Fruit fly (Drosophila melanogaster) whole organism, embryonic: ENCODE data around the gene Ldh.
A peak's percentile ranks its signal among the peaks of the same experiment; 100 is the strongest.

ENCODE experiments used
- B-H2 ChIP-seq: fragments of 200-800 bp; sonication (Bioruptor generic); optimal IDR thresholded peaks from 2 replicates; lab custom pipeline; 2018; ENCODE audit warnings: missing biosample characterization, mild to moderate bottlenecking, missing genetic modification characterization
- BtbVII ChIP-seq: fragments of 200-800 bp; sonication (Bioruptor generic); optimal IDR thresholded peaks from 3 replicates; lab custom pipeline; 2017; ENCODE audit warnings: missing biosample characterization, mild to moderate bottlenecking, missing genetic modification characterization
- CG11723 ChIP-seq: fragments of 200-800 bp; sonication (Bioruptor generic); optimal IDR thresholded peaks from 2 replicates; lab custom pipeline; 2017; ENCODE audit warnings: missing biosample characterization, mild to moderate bottlenecking, missing genetic modification characterization
- CG12155 ChIP-seq: fragments of 200-800 bp; sonication (Bioruptor generic); optimal IDR thresholded peaks from 3 replicates; lab custom pipeline; 2016; ENCODE audit warnings: missing biosample characterization, missing genetic modification characterization
- CG12219 ChIP-seq: fragments of 200-800 bp; sonication (Bioruptor generic); optimal IDR thresholded peaks from 3 replicates; lab custom pipeline; 2018; ENCODE audit warnings: missing biosample characterization, mild to moderate bottlenecking, missing genetic modification characterization
- CG13296 ChIP-seq: fragments of 200-800 bp; sonication (Bioruptor generic); optimal IDR thresholded peaks from 3 replicates; lab custom pipeline; 2018; ENCODE audit warnings: missing biosample characterization, mild to moderate bottlenecking, missing genetic modification characterization
- CG13424 ChIP-seq: fragments of 200-800 bp; sonication (Bioruptor generic); optimal IDR thresholded peaks from 2 replicates; lab custom pipeline; 2019; ENCODE audit warnings: missing biosample characterization, mild to moderate bottlenecking, missing genetic modification characterization, moderate library complexity
- CG14710 ChIP-seq: fragments of 200-800 bp; sonication (Bioruptor generic); optimal IDR thresholded peaks from 3 replicates; lab custom pipeline; 2019; ENCODE audit warnings: missing biosample characterization, mild to moderate bottlenecking, missing genetic modification characterization, moderate library complexity
- CG17359 ChIP-seq: fragments of 200-800 bp; sonication (Bioruptor generic); optimal IDR thresholded peaks from 3 replicates; lab custom pipeline; 2018; ENCODE audit warnings: missing biosample characterization, mild to moderate bottlenecking, missing genetic modification characterization, moderate library complexity
- CG17385 ChIP-seq: fragments of 200-800 bp; sonication (Bioruptor generic); optimal IDR thresholded peaks from 3 replicates; lab custom pipeline; 2018; ENCODE audit warnings: missing biosample characterization, mild to moderate bottlenecking, missing genetic modification characterization
- CG17912 ChIP-seq: fragments of 200-800 bp; sonication (Bioruptor generic); optimal IDR thresholded peaks from 2 replicates; lab custom pipeline; 2018; ENCODE audit warnings: missing biosample characterization, mild to moderate bottlenecking, missing genetic modification characterization
- CG2875 ChIP-seq: fragments of 200-800 bp; sonication (Bioruptor generic); optimal IDR thresholded peaks from 2 replicates; lab custom pipeline; 2017; ENCODE audit warnings: missing biosample characterization, mild to moderate bottlenecking, missing genetic modification characterization, missing genetic modification reagents
- CG32767 ChIP-seq: fragments of 200-800 bp; sonication (Bioruptor generic); IDR thresholded peaks from 2 replicates; pipeline ENCODE4 v1.3.6; 2022; ENCODE audit warnings: missing biosample characterization, missing genetic modification characterization
- CG34224 ChIP-seq: fragments of 200-800 bp; sonication (Bioruptor generic); IDR thresholded peaks from 3 replicates; pipeline ENCODE4 v1.3.6; 2022; ENCODE audit warnings: missing biosample characterization, missing genetic modification characterization; ENCODE audit not compliant: partially characterized antibody
- CG5180 ChIP-seq: fragments of 200-800 bp; sonication (Bioruptor generic); optimal IDR thresholded peaks from 3 replicates; lab custom pipeline; 2017; ENCODE audit warnings: missing biosample characterization, missing genetic modification characterization, mild to moderate bottlenecking, moderate library complexity, missing genetic modification reagents
- CG6654 ChIP-seq: fragments of 200-800 bp; sonication (Bioruptor generic); optimal IDR thresholded peaks from 2 replicates; lab custom pipeline; 2017; ENCODE audit warnings: missing biosample characterization, mild to moderate bottlenecking, missing genetic modification characterization
- CG7745 ChIP-seq: fragments of 200-800 bp; sonication (Bioruptor generic); optimal IDR thresholded peaks from 2 replicates; lab custom pipeline; 2018; ENCODE audit warnings: missing biosample characterization, mild to moderate bottlenecking, missing genetic modification characterization, moderate library complexity
- Deaf1 ChIP-seq: fragments of 200-800 bp; optimal IDR thresholded peaks from 3 replicates; lab custom pipeline; 2019; ENCODE audit warnings: missing biosample characterization, mild to moderate bottlenecking, missing genetic modification characterization, moderate library complexity
- E2f2 ChIP-seq: fragments of 200-800 bp; sonication (Bioruptor generic); IDR thresholded peaks from 2 replicates; pipeline ENCODE4 v1.3.6; 2022; ENCODE audit warnings: missing biosample characterization, missing genetic modification characterization
- Eip74EF ChIP-seq, 2 experiments: fragments of 200-800 bp in 1 of 2; fragments of >200 bp in 1 of 2; sonication (Bioruptor generic) in 1 of 2; optimal IDR thresholded peaks; 2 replicates each; lab custom pipeline; 2017 to 2019; ENCODE audit warnings: missing biosample characterization in 2 of 2, missing genetic modification characterization in 2 of 2, mild to moderate bottlenecking in 1 of 2, moderate library complexity in 1 of 2
- Med ChIP-seq: fragments of 200-800 bp; sonication (Bioruptor generic); peaks from one replicate; lab custom pipeline; 2016; ENCODE audit warnings: missing biosample characterization, missing genetic modification characterization, mild to moderate bottlenecking, inconsistent platforms, moderate library complexity
- Opbp ChIP-seq: fragments of 200-800 bp; sonication (Bioruptor generic); IDR thresholded peaks from 3 replicates; pipeline ENCODE4 v1.3.6; 2022; ENCODE audit warnings: missing biosample characterization, missing genetic modification characterization; ENCODE audit not compliant: partially characterized antibody
- PHDP ChIP-seq: fragments of 200-800 bp; sonication (Bioruptor generic); optimal IDR thresholded peaks from 3 replicates; lab custom pipeline; 2018; ENCODE audit warnings: missing biosample characterization, mild to moderate bottlenecking, missing genetic modification characterization, moderate library complexity
- Sry-β ChIP-seq: fragments of 200-800 bp; sonication (Bioruptor generic); optimal IDR thresholded peaks from 2 replicates; lab custom pipeline; 2018; ENCODE audit warnings: missing biosample characterization, mild to moderate bottlenecking, missing genetic modification characterization, moderate library complexity
- Trl ChIP-seq, 3 experiments: fragments of >200 bp in 2 of 3; fragments of 200-800 bp in 1 of 3; sonication (Bioruptor generic) in 1 of 3; optimal IDR thresholded peaks; 2 replicates in 1 of 3; 3 replicates in 2 of 3; lab custom pipeline; 2016 to 2017; ENCODE audit warnings: missing biosample characterization in 1 of 3, missing genetic modification characterization in 1 of 3
- Xbp1 ChIP-seq: fragments of 200-800 bp; sonication (Bioruptor generic); optimal IDR thresholded peaks from 3 replicates; lab custom pipeline; 2016; ENCODE audit warnings: missing biosample characterization, mild to moderate bottlenecking, missing genetic modification characterization
- ase ChIP-seq: fragments of 200-800 bp; sonication (Bioruptor generic); IDR thresholded peaks from 3 replicates; pipeline ENCODE4 v1.3.6; 2022; ENCODE audit warnings: missing biosample characterization, missing genetic modification characterization
- caup ChIP-seq: fragments of 200-800 bp; sonication (Bioruptor generic); optimal IDR thresholded peaks from 3 replicates; lab custom pipeline; 2017; ENCODE audit warnings: missing biosample characterization, mild to moderate bottlenecking, missing genetic modification characterization, moderate library complexity; ENCODE audit not compliant: severe bottlenecking
- cg ChIP-seq: fragments of 200-800 bp; sonication (Bioruptor generic); optimal IDR thresholded peaks from 3 replicates; lab custom pipeline; 2019; ENCODE audit warnings: missing biosample characterization, mild to moderate bottlenecking, missing genetic modification characterization, moderate library complexity
- fd102C ChIP-seq: fragments of 200-800 bp; sonication (Bioruptor generic); optimal IDR thresholded peaks from 2 replicates; lab custom pipeline; 2018; ENCODE audit warnings: missing biosample characterization, mild to moderate bottlenecking, missing genetic modification characterization, moderate library complexity
- gce ChIP-seq: fragments of 200-800 bp; sonication (Bioruptor generic); IDR thresholded peaks from 3 replicates; pipeline ENCODE4 v1.3.6; 2022; ENCODE audit warnings: missing biosample characterization, missing genetic modification characterization
- hkb ChIP-seq, 2 experiments: fragments of 200-800 bp in 1 of 2; fragments of >200 bp in 1 of 2; sonication (Bioruptor generic) in 1 of 2; IDR thresholded peaks in 1 of 2; optimal IDR thresholded peaks in 1 of 2; 2 replicates each; pipeline versions ENCODE4 v1.3.6 to Lab custom; 2017 to 2022; ENCODE audit warnings: missing biosample characterization in 1 of 2, missing genetic modification characterization in 1 of 2
- insv ChIP-seq, 2 experiments: fragments of 200-800 bp; sonication (Bioruptor generic); optimal IDR thresholded peaks; 3 replicates each; lab custom pipeline; 2016 to 2018; ENCODE audit warnings: missing biosample characterization in 2 of 2, missing genetic modification characterization in 2 of 2
- kah ChIP-seq: fragments of 200-800 bp; sonication (Bioruptor generic); optimal IDR thresholded peaks from 2 replicates; lab custom pipeline; 2018; ENCODE audit warnings: missing biosample characterization, mild to moderate bottlenecking, missing genetic modification characterization
- kni ChIP-seq: fragments of 200-800 bp; sonication (Bioruptor generic); optimal IDR thresholded peaks from 3 replicates; lab custom pipeline; 2017; ENCODE audit warnings: mild to moderate bottlenecking, missing biosample characterization, missing genetic modification reagents, missing genetic modification characterization
- lab ChIP-seq: fragments of 200-800 bp; sonication (Bioruptor generic); optimal IDR thresholded peaks from 3 replicates; lab custom pipeline; 2017; ENCODE audit warnings: missing biosample characterization, missing genetic modification characterization, mild to moderate bottlenecking, moderate library complexity, missing genetic modification reagents
- onecut ChIP-seq: fragments of 200-800 bp; sonication (Bioruptor generic); IDR thresholded peaks from 2 replicates; pipeline ENCODE4 v1.3.6; 2022; ENCODE audit warnings: missing biosample characterization, missing genetic modification characterization
- org-1 ChIP-seq: fragments of 200-800 bp; sonication (Bioruptor generic); optimal IDR thresholded peaks from 2 replicates; lab custom pipeline; 2017; ENCODE audit warnings: missing biosample characterization, missing genetic modification characterization
- pfk ChIP-seq: fragments of 200-800 bp; sonication (Bioruptor generic); optimal IDR thresholded peaks from 2 replicates; lab custom pipeline; 2018; ENCODE audit warnings: missing biosample characterization, mild to moderate bottlenecking, missing genetic modification characterization, moderate library complexity
- sens ChIP-seq: fragments of 200-800 bp; sonication (Bioruptor generic); peaks from one replicate; lab custom pipeline; 2016; ENCODE audit warnings: missing biosample characterization, missing genetic modification characterization
- slou ChIP-seq: fragments of 200-800 bp; sonication (Bioruptor generic); optimal IDR thresholded peaks from 3 replicates; lab custom pipeline; 2016; ENCODE audit warnings: missing biosample characterization, missing genetic modification characterization
- sqz ChIP-seq: fragments of 200-800 bp; sonication (Bioruptor generic); optimal IDR thresholded peaks from 3 replicates; lab custom pipeline; 2018; ENCODE audit warnings: missing biosample characterization, mild to moderate bottlenecking, missing genetic modification characterization
- stwl ChIP-seq: fragments of 200-800 bp; sonication (Bioruptor generic); optimal IDR thresholded peaks from 3 replicates; lab custom pipeline; 2018; ENCODE audit warnings: missing biosample characterization, mild to moderate bottlenecking, missing genetic modification characterization, moderate library complexity
- twi ChIP-seq: fragments of 200-800 bp; optimal IDR thresholded peaks from 2 replicates; lab custom pipeline; 2019; ENCODE audit warnings: missing biosample characterization, mild to moderate bottlenecking, missing genetic modification characterization, moderate library complexity
- unpg ChIP-seq: fragments of 200-800 bp; sonication (Bioruptor generic); optimal IDR thresholded peaks from 3 replicates; lab custom pipeline; 2018; ENCODE audit warnings: missing biosample characterization, mild to moderate bottlenecking, missing genetic modification characterization, moderate library complexity
- zen2 ChIP-seq: fragments of 200-800 bp; sonication (Bioruptor generic); IDR thresholded peaks from 3 replicates; pipeline ENCODE4 v1.3.6; 2022; ENCODE audit warnings: missing biosample characterization, missing genetic modification characterization; ENCODE audit not compliant: partially characterized antibody

Ldh gene

DNA sequence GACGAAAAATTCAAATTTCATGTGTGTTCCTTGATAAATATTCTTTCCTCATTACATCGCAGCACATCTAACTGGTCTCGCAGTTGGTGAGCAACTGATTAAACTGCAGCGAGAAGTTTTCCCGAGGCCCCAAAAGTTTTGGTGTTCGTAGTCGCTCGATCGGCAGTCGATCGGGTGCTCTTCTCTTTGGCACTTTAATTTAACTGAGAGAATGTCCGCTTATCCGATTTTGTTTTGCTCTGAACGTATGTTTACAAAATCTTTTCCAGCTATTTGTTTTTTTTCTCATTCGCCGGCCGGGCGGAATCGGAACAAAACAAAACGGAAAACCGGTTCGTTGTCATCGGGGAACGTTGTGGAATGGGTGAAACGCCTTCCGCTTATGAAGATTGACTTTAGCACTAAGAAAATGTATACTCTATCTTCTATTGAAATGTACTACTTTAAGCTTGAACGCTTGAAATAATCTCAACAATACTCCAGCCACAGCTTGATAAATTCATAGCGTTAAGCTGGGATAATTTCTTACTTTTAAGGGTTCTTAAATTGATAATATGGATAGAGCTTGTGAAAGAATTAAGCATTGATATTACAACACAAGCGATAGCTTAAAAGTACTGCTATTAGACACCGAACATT lies 43.9 kb downstream of the Ldh start (continued):
- no peak for TF ChIP-seq CG17359
- no peak for TF ChIP-seq Xbp1 (GFP tag; lab: Kevin White, UChicago)
- TF ChIP-seq hkb (optimal IDR thresholded peaks at IDR 0.05; lab: Kevin White, UChicago): no peak
- TF ChIP-seq hkb (GFP tag; IDR thresholded peaks at IDR 0.05; lab: Robert Waterston, UW): peak; percentile 57; the same call in 1 of the 2 replicates
- peak; percentile 29 for TF ChIP-seq kah (GFP tag; lab: Kevin White, UChicago)
- TF ChIP-seq caup: no peak
- peak; percentile 94 for TF ChIP-seq pfk (GFP tag; lab: Kevin White, UChicago)
- TF ChIP-seq CG34224: peak; percentile 56; the same call in 1 of the 3 replicates
- TF ChIP-seq CG11723 (GFP tag; lab: Kevin White, UChicago): no peak
- no peak for TF ChIP-seq Sry-β (GFP tag; lab: Kevin White, UChicago)
- peak; percentile 89 for TF ChIP-seq CG12155 (GFP tag; lab: Kevin White, UChicago)
- TF ChIP-seq onecut: peak; percentile 24; the same call in 1 of the 2 replicates
- TF ChIP-seq Trl (optimal IDR thresholded peaks at IDR 0.05; lab: Kevin White, UChicago): peak; percentile 70 to 72
- TF ChIP-seq Trl (GFP tag; optimal IDR thresholded peaks at IDR 0.05; lab: Kevin White, UChicago): no peak
- TF ChIP-seq Eip74EF (GFP tag; optimal IDR thresholded peaks at IDR 0.05; lab: Kevin White, UChicago): peak in 1 of 2 experiments; percentile 63
- peak; percentile 3 for TF ChIP-seq stwl
- TF ChIP-seq twi (tag; lab: Kevin White, UChicago): no peak
- peak; percentile 36 for TF ChIP-seq sqz (GFP tag; lab: Kevin White, UChicago)
- peak; percentile 43 for TF ChIP-seq PHDP
- TF ChIP-seq CG14710 (tag; lab: Kevin White, UChicago): no peak
- TF ChIP-seq B-H2 (GFP tag; lab: Kevin White, UChicago): peak; percentile 15
- peak; percentile 47 for TF ChIP-seq CG17385 (GFP tag; lab: Kevin White, UChicago)
- peak; percentile 3 for TF ChIP-seq CG5180
- peak; percentile 13 for TF ChIP-seq lab (GFP tag; lab: Kevin White, UChicago)
- no peak for TF ChIP-seq org-1
- peak; percentile 47 for TF ChIP-seq CG13296 (GFP tag; lab: Kevin White, UChicago)
- no peak for TF ChIP-seq CG32767 (GFP tag; lab: Robert Waterston, UW)
- peak; percentile 30 for TF ChIP-seq CG12219 (GFP tag; lab: Kevin White, UChicago)
- peak; percentile 13 for TF ChIP-seq CG17912 (GFP tag; lab: Kevin White, UChicago)
- peak; percentile 64; the same call in 1 of the 3 replicates for TF ChIP-seq gce (GFP tag; lab: Robert Waterston, UW)
- peak; percentile 75 for TF ChIP-seq CG6654 (GFP tag; lab: Kevin White, UChicago)
- TF ChIP-seq fd102C (GFP tag; lab: Kevin White, UChicago): no peak
- peak; percentile 37 for TF ChIP-seq unpg (GFP tag; lab: Kevin White, UChicago)
- peak in 1 of 2 experiments; percentile 4 for TF ChIP-seq insv (GFP tag; optimal IDR thresholded peaks at IDR 0.05; lab: Kevin White, UChicago)
- no peak for TF ChIP-seq ase (GFP tag; lab: Robert Waterston, UW)
- TF ChIP-seq slou: no peak
- peak; percentile 87 for TF ChIP-seq sens (GFP tag; lab: Kevin White, UChicago)
- TF ChIP-seq Opbp (GFP tag; lab: Robert Waterston, UW): peak; percentile 47; the same call in 1 of the 3 replicates
- peak; percentile 40 for TF ChIP-seq kni (GFP tag; lab: Kevin White, UChicago)
- TF ChIP-seq CG13424 (tag; lab: Kevin White, UChicago): no peak
- TF ChIP-seq zen2 (GFP tag; lab: Robert Waterston, UW): peak; percentile 55; the same call in 1 of the 3 replicates
- TF ChIP-seq BtbVII (GFP tag; lab: Kevin White, UChicago): peak; percentile 49
- peak; percentile 1 for TF ChIP-seq CG2875
- TF ChIP-seq Deaf1 (tag; lab: Kevin White, UChicago): peak; percentile 96
- TF ChIP-seq E2f2 (GFP tag; lab: Robert Waterston, UW): 0 out of 2 replicates have a peak, but pooled peaks have one; percentile 41
- peak; percentile 29 for TF ChIP-seq CG7745 (tag; lab: Kevin White, UChicago)
- TF ChIP-seq Med (GFP tag; lab: Kevin White, UChicago): peak; percentile 31
- peak; percentile 7 for TF ChIP-seq cg (GFP tag; lab: Kevin White, UChicago)
